Fruit fly (Drosophila melanogaster): ENCODE results near the gene CG13840.

The CG13840 gene

dm6 chr3R:22771670-22772069 lies 44.3 kb downstream of the CG13840 start, which contains the start of gene CG43095:
TSS of gene CG43095 (minus strand) at chr3R:22771770.
- TF ChIP-seq CG17801 (GFP tag; optimal IDR thresholded peaks at IDR 0.05; ENCODE audit: partially characterized antibody): no peak

dm6 chr3R:22770887-22771286 lies 45.1 kb downstream of the CG13840 start, which contains the start of gene CG43094:
TSS of gene CG43094 (minus strand) at chr3R:22770987.
- no peak for TF ChIP-seq CG17801 (GFP tag; optimal IDR thresholded peaks at IDR 0.05; ENCODE audit: partially characterized antibody)

dm6 chr3R:22770207-22770606 lies 45.8 kb downstream of the CG13840 start, which contains the start of gene CG43093:
TSS of gene CG43093 (minus strand) at chr3R:22770307.
- TF ChIP-seq CG17801 (GFP tag; optimal IDR thresholded peaks at IDR 0.05; ENCODE audit: partially characterized antibody): no peak

dm6 chr3R:22769567-22769966 lies 46.4 kb downstream of the CG13840 start, which contains the start of gene CG43092:
TSS of gene CG43092 (minus strand) at chr3R:22769667.
- no peak for TF ChIP-seq CG17801 (GFP tag; optimal IDR thresholded peaks at IDR 0.05; ENCODE audit: partially characterized antibody)

- TF ChIP-seq CG17801 (GFP tag; optimal IDR thresholded peaks at IDR 0.05; ENCODE audit: partially characterized antibody): no peak
Observed at dm6 chr3R:22768633-22769032, 47.3 kb downstream of the CG13840 start, which contains the start of gene CG43091. TSS of gene CG43091 (minus strand) at chr3R:22768733.

dm6 chr3R:22767599-22767998 lies 48.4 kb downstream of the CG13840 start, which contains the start of gene CG13841:
TSS of gene CG13841 (minus strand) at chr3R:22767699.
- TF ChIP-seq CG17801 (GFP tag; optimal IDR thresholded peaks at IDR 0.05; ENCODE audit: partially characterized antibody): no peak

- no peak for TF ChIP-seq CG17801 (GFP tag; optimal IDR thresholded peaks at IDR 0.05; ENCODE audit: partially characterized antibody)
Observed at dm6 chr3R:22766072-22766471, 49.9 kb downstream of the CG13840 start, which contains the start of gene Nepl15. TSS of gene Nepl15 (minus strand) at chr3R:22766172.
